Worm (Caenorhabditis elegans): Measurements from ENCODE around the gene F44G4.1.

Gene F44G4.1

DNA sequence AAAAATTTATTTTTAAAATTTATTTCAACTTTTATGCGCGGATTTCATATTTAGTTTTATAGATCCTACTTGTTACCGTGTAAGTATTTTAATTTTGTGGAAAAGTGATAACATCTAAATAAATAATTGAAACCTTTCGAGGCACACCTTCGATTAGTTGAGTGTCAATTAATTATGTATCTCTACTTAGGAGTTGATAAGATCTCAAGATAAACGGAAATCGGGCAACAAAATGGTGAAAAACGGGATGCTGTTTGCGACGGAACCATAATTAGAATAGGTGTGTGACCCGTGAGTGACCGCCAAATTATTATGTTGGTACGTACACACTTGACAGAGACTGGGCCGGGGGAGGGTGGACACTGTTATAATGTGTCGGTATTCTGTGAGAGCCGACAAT is 31.9 kb downstream of the F44G4.1 start:
- no peak for TF ChIP-seq hnd-1 (tag; optimal IDR thresholded peaks at IDR 0.05)
- no peak for TF ChIP-seq aly-1 (tag; optimal IDR thresholded peaks at IDR 0.05)
- TF ChIP-seq tra-4 (tag; optimal IDR thresholded peaks at IDR 0.05) = no peak
- no peak for TF ChIP-seq ets-7 (tag; optimal IDR thresholded peaks at IDR 0.05)
- no peak for TF ChIP-seq ceh-13 (GFP tag; optimal IDR thresholded peaks at IDR 0.05)
- TF ChIP-seq tbx-37 (GFP tag; conservative IDR thresholded peaks at IDR 0.05) = no peak
- TF ChIP-seq hmbx-1 (tag; optimal IDR thresholded peaks at IDR 0.05) = no peak
- no peak for TF ChIP-seq scrt-1 (GFP tag; IDR thresholded peaks at IDR 0.05)
- no peak for TF ChIP-seq ama-1 (optimal IDR thresholded peaks at IDR 0.05)
- TF ChIP-seq hmg-4 (GFP tag; optimal IDR thresholded peaks at IDR 0.05) = no peak
- no peak for TF ChIP-seq sea-1 (GFP tag; conservative IDR thresholded peaks at IDR 0.05)
- no peak for TF ChIP-seq tbx-11 (GFP tag; IDR thresholded peaks at IDR 0.05)
- no peak for TF ChIP-seq B0310.2 (tag; optimal IDR thresholded peaks at IDR 0.05)
- TF ChIP-seq pes-1 (GFP tag; IDR thresholded peaks at IDR 0.05) = no peak
- no peak for TF ChIP-seq ceh-36 (tag; optimal IDR thresholded peaks at IDR 0.05)
- TF ChIP-seq flt-1 (GFP tag; IDR thresholded peaks at IDR 0.05) = no peak
- no peak for TF ChIP-seq F13C5.2 (tag; optimal IDR thresholded peaks at IDR 0.05)

DNA sequence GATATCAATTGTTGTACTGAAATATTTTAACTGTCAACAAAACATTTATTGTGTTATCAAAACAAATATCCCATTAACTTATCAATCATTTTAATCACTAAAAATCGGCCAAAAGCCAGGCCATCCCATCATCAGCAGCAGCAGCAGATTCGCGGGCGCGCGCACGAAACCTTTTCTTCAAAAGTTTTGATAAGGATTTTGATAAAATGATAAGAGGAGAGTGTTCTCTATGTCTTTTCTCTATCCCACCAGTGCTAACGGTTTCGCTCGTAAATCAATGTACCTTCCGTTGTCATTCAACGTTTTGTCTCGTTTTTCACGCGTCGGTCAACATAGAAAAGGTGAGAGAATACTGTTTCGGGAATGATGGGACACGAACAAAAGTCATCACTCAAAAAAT is 33.7 kb downstream of the F44G4.1 start:
- TF ChIP-seq ets-7 (tag; optimal IDR thresholded peaks at IDR 0.05) (no peak), sea-1 (GFP tag; conservative IDR thresholded peaks at IDR 0.05) (no peak), tra-4 (tag; optimal IDR thresholded peaks at IDR 0.05) (no peak), tbx-11 (GFP tag; IDR thresholded peaks at IDR 0.05) (no peak), ceh-13 (GFP tag; optimal IDR thresholded peaks at IDR 0.05) (no peak), scrt-1 (GFP tag; IDR thresholded peaks at IDR 0.05) (no peak), aly-1 (tag; optimal IDR thresholded peaks at IDR 0.05) (no peak), hmbx-1 (tag; optimal IDR thresholded peaks at IDR 0.05) (no peak), tbx-37 (GFP tag; conservative IDR thresholded peaks at IDR 0.05) (no peak), pes-1 (GFP tag; IDR thresholded peaks at IDR 0.05) (no peak)

DNA sequence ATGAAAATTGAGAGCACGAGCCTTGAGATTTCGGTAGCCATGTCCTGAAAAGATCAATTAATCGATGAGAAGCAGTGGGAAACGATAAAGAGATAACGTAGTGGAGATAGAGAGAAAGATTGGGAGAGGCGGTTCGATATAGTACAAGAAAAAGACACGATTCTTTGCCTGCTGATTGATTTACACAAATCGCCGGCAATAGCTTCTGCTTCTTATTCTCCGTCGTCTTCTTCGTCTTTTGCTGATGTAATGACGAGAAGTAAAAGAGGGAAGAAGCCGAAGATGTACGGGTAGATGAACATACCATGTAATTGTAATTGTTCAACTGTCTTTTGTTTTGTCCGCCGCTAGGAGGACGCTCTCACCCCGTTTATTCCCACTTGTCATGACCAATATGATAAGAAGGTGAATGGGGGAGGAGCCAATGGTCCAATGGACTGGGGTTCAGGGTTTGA is 34.8 kb downstream of the F44G4.1 start, which contains the start of gene F37B12.1:
TSS of gene F37B12.1 (minus strand) at position 51 of the 455 bp plus-strand sequence.
- no peak for TF ChIP-seq B0310.2 (tag; optimal IDR thresholded peaks at IDR 0.05)
- TF ChIP-seq ceh-36 (tag; optimal IDR thresholded peaks at IDR 0.05) = no peak
- TF ChIP-seq hmbx-1 (tag; optimal IDR thresholded peaks at IDR 0.05) = no peak
- no peak for TF ChIP-seq ceh-13 (GFP tag; optimal IDR thresholded peaks at IDR 0.05)
- no peak for TF ChIP-seq sea-1 (GFP tag; conservative IDR thresholded peaks at IDR 0.05)
- TF ChIP-seq tbx-11 (GFP tag; IDR thresholded peaks at IDR 0.05) = no peak
- TF ChIP-seq ama-1 (optimal IDR thresholded peaks at IDR 0.05) = no peak
- no peak for TF ChIP-seq tra-4 (tag; optimal IDR thresholded peaks at IDR 0.05)
- no peak for TF ChIP-seq aly-1 (tag; optimal IDR thresholded peaks at IDR 0.05)
- TF ChIP-seq pes-1 (GFP tag; IDR thresholded peaks at IDR 0.05) = no peak
- TF ChIP-seq F13C5.2 (tag; optimal IDR thresholded peaks at IDR 0.05) = no peak
- TF ChIP-seq scrt-1 (GFP tag; IDR thresholded peaks at IDR 0.05) = no peak
- TF ChIP-seq tbx-37 (GFP tag; conservative IDR thresholded peaks at IDR 0.05) = no peak
- TF ChIP-seq hmg-4 (GFP tag; optimal IDR thresholded peaks at IDR 0.05) = no peak
- TF ChIP-seq ets-7 (tag; optimal IDR thresholded peaks at IDR 0.05) = no peak
- no peak for TF ChIP-seq flt-1 (GFP tag; IDR thresholded peaks at IDR 0.05)

DNA sequence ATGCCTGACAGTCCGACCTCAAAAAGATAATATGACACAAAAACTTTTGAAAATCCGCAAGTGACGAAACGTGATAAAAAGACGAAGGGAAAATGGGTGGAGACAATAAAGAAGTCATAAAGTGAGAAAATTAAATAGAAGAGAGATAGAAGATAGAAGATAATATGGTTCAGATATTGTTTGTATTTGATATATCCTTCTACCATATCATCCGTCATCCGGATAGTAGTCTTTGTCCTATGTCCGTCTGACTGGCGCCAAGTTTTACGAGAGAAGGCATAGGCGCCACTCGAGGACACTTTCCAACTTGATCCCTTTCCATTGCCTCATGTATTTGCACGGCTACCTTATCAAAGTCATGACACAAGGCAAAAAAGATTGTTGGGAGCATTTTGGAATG is 37.5 kb downstream of the F44G4.1 start:
- TF ChIP-seq B0310.2 (tag; optimal IDR thresholded peaks at IDR 0.05) (no peak), ceh-13 (GFP tag; optimal IDR thresholded peaks at IDR 0.05) (no peak), tbx-37 (GFP tag; conservative IDR thresholded peaks at IDR 0.05) (no peak), pes-1 (GFP tag; IDR thresholded peaks at IDR 0.05) (no peak), F13C5.2 (tag; optimal IDR thresholded peaks at IDR 0.05) (no peak), flt-1 (GFP tag; IDR thresholded peaks at IDR 0.05) (no peak), ceh-36 (tag; optimal IDR thresholded peaks at IDR 0.05) (no peak), hnd-1 (tag; optimal IDR thresholded peaks at IDR 0.05) (no peak), ama-1 (optimal IDR thresholded peaks at IDR 0.05) (no peak), aly-1 (tag; optimal IDR thresholded peaks at IDR 0.05) (no peak), hmbx-1 (tag; optimal IDR thresholded peaks at IDR 0.05) (no peak), tbx-11 (GFP tag; IDR thresholded peaks at IDR 0.05) (no peak)

DNA sequence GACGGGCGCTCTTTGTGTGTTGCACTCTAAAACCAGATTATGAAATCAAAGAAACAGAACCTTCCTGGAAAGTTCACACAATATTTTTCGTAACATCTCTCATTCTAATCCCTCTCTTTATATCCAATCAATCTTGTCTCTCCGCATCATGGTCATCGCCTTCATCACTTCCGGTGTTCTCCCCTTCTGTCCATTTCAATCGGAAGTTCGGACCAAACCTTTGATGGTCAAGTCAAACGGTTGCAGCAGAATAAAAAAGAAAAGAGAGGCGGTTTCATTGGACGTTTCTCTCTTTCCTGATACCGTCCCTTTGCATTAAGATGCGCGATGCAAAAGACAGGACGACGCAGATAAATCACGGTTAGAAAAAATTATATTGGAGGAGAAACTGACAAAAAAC is 38.6 kb downstream of the F44G4.1 start:
- no peak for TF ChIP-seq tbx-11 (GFP tag; IDR thresholded peaks at IDR 0.05)
- no peak for TF ChIP-seq ceh-13 (GFP tag; optimal IDR thresholded peaks at IDR 0.05)
- TF ChIP-seq flt-1 (GFP tag; IDR thresholded peaks at IDR 0.05) = no peak
- TF ChIP-seq tbx-37 (GFP tag; conservative IDR thresholded peaks at IDR 0.05) = no peak
- TF ChIP-seq ceh-36 (tag; optimal IDR thresholded peaks at IDR 0.05) = no peak
- TF ChIP-seq sea-1 (GFP tag; conservative IDR thresholded peaks at IDR 0.05) = no peak
- TF ChIP-seq hmg-4 (GFP tag; optimal IDR thresholded peaks at IDR 0.05) = no peak
- TF ChIP-seq scrt-1 (GFP tag; IDR thresholded peaks at IDR 0.05) = no peak
- no peak for TF ChIP-seq pes-1 (GFP tag; IDR thresholded peaks at IDR 0.05)
- TF ChIP-seq aly-1 (tag; optimal IDR thresholded peaks at IDR 0.05) = no peak
- no peak for TF ChIP-seq hnd-1 (tag; optimal IDR thresholded peaks at IDR 0.05)
- no peak for TF ChIP-seq hmbx-1 (tag; optimal IDR thresholded peaks at IDR 0.05)
- no peak for TF ChIP-seq ama-1 (optimal IDR thresholded peaks at IDR 0.05)
- no peak for TF ChIP-seq B0310.2 (tag; optimal IDR thresholded peaks at IDR 0.05)
- no peak for TF ChIP-seq ets-7 (tag; optimal IDR thresholded peaks at IDR 0.05)
- TF ChIP-seq F13C5.2 (tag; optimal IDR thresholded peaks at IDR 0.05) = no peak
- no peak for TF ChIP-seq tra-4 (tag; optimal IDR thresholded peaks at IDR 0.05)

DNA sequence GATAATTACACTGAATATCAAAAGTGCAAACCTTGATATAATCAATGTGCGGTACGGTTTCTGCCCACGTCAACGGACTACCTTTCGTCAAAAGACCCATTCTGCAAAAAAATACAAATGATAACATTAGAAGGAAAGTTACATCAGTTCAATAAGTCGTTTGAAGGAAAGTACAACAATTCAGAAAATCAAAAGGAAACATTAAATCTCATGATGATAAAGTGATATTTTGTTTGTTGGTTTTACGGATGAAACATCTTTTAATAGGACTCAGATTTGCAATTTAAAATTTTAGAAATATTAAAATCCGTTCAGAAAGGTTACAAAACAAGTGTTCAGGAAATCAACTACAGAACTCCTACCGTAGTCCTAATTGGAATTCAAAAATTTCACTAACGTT is 43.8 kb downstream of the F44G4.1 start, which contains the start of gene gcs-1:
TSS of gene gcs-1 (minus strand) at position 101 of the 400 bp plus-strand sequence.
- no peak for TF ChIP-seq ets-7 (tag; optimal IDR thresholded peaks at IDR 0.05)
- TF ChIP-seq F13C5.2 (tag; optimal IDR thresholded peaks at IDR 0.05) = no peak
- no peak for TF ChIP-seq hnd-1 (tag; optimal IDR thresholded peaks at IDR 0.05)
- TF ChIP-seq ama-1 (optimal IDR thresholded peaks at IDR 0.05) = no peak
- TF ChIP-seq sea-1 (GFP tag; conservative IDR thresholded peaks at IDR 0.05) = no peak
- no peak for TF ChIP-seq B0310.2 (tag; optimal IDR thresholded peaks at IDR 0.05)
- TF ChIP-seq aly-1 (tag; optimal IDR thresholded peaks at IDR 0.05) = no peak
- no peak for TF ChIP-seq ceh-36 (tag; optimal IDR thresholded peaks at IDR 0.05)
- TF ChIP-seq ceh-13 (GFP tag; optimal IDR thresholded peaks at IDR 0.05) = no peak
- TF ChIP-seq hmbx-1 (tag; optimal IDR thresholded peaks at IDR 0.05) = no peak

DNA sequence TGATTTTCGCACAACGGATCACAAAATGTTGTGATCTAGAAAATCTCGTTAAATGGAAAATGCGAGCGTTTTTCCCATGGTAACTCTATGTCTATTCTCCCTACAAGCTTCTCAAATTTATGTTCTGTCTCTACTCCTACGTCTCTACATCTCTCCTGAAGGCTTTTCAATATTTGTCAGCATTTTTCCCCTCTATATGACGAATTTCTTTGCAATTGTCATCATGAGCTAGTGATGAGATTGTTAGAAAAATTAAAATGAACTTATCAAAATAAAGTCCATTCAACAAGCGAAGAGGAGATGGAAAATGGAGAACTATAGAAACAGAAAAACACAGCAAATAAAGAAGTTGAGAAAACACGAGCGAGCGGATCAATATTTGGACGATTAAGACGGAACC is 44.3 kb downstream of the F44G4.1 start:
- TF ChIP-seq F13C5.2 (tag; optimal IDR thresholded peaks at IDR 0.05) = no peak
- no peak for TF ChIP-seq hmbx-1 (tag; optimal IDR thresholded peaks at IDR 0.05)
- no peak for TF ChIP-seq pes-1 (GFP tag; IDR thresholded peaks at IDR 0.05)
- no peak for TF ChIP-seq flt-1 (GFP tag; IDR thresholded peaks at IDR 0.05)
- TF ChIP-seq tbx-37 (GFP tag; conservative IDR thresholded peaks at IDR 0.05) = no peak
- TF ChIP-seq tbx-11 (GFP tag; IDR thresholded peaks at IDR 0.05) = no peak
- TF ChIP-seq hmg-4 (GFP tag; optimal IDR thresholded peaks at IDR 0.05) = no peak
- TF ChIP-seq tra-4 (tag; optimal IDR thresholded peaks at IDR 0.05) = no peak
- TF ChIP-seq hnd-1 (tag; optimal IDR thresholded peaks at IDR 0.05) = no peak
- TF ChIP-seq ceh-13 (GFP tag; optimal IDR thresholded peaks at IDR 0.05) = no peak
- no peak for TF ChIP-seq ceh-36 (tag; optimal IDR thresholded peaks at IDR 0.05)
- TF ChIP-seq aly-1 (tag; optimal IDR thresholded peaks at IDR 0.05) = no peak
- no peak for TF ChIP-seq scrt-1 (GFP tag; IDR thresholded peaks at IDR 0.05)
- TF ChIP-seq ama-1 (optimal IDR thresholded peaks at IDR 0.05) = no peak
- TF ChIP-seq ets-7 (tag; optimal IDR thresholded peaks at IDR 0.05) = no peak

Measured in whole organism, early embryonic.